Fruit fly (Drosophila melanogaster) whole organism, embryonic: Measurements from ENCODE around the gene CG18428.

ENCODE experiments used
- Adf1 ChIP-seq: fragments of 200-800 bp; sonication (Bioruptor generic); IDR thresholded peaks from 2 replicates; pipeline ENCODE4 v1.3.6; 2022; ENCODE audit warnings: missing biosample characterization, missing genetic modification characterization
- Awh ChIP-seq: fragments of 200-800 bp; sonication (Bioruptor generic); IDR thresholded peaks from 2 replicates; pipeline ENCODE4, ENCODE4 v1.3.6; 2022; ENCODE audit warnings: missing biosample characterization, missing genetic modification characterization
- CG10431 ChIP-seq: fragments of 200-800 bp; sonication (Bioruptor generic); optimal IDR thresholded peaks from 3 replicates; lab custom pipeline; 2018; ENCODE audit warnings: missing biosample characterization, mild to moderate bottlenecking, missing genetic modification characterization
- CG11504 ChIP-seq: fragments of 200-800 bp; sonication (Bioruptor generic); optimal IDR thresholded peaks from 3 replicates; lab custom pipeline; 2019; ENCODE audit warnings: missing biosample characterization, mild to moderate bottlenecking, missing genetic modification characterization, moderate library complexity
- CG12071 ChIP-seq: fragments of 200-800 bp; sonication (Bioruptor generic); optimal IDR thresholded peaks from 3 replicates; lab custom pipeline; 2018; ENCODE audit warnings: missing biosample characterization, mild to moderate bottlenecking, missing genetic modification characterization
- CG12659 ChIP-seq: fragments of 200-800 bp; sonication (Bioruptor generic); optimal IDR thresholded peaks from 3 replicates; lab custom pipeline; 2017; ENCODE audit warnings: mild to moderate bottlenecking, missing biosample characterization, missing genetic modification reagents, missing genetic modification characterization
- CG13624 ChIP-seq: fragments of 200-800 bp; sonication (Bioruptor generic); optimal IDR thresholded peaks from 2 replicates; lab custom pipeline; 2016; ENCODE audit warnings: missing biosample characterization, missing genetic modification characterization
- CG15514 ChIP-seq: fragments of 200-800 bp; sonication (Bioruptor generic); optimal IDR thresholded peaks from 3 replicates; lab custom pipeline; 2017; ENCODE audit warnings: missing biosample characterization, missing genetic modification characterization, mild to moderate bottlenecking, moderate library complexity, missing genetic modification reagents
- CG17361 ChIP-seq: fragments of 200-800 bp; sonication (Bioruptor generic); IDR thresholded peaks from 3 replicates; pipeline ENCODE4 v1.3.6; 2022; ENCODE audit warnings: missing biosample characterization, missing genetic modification characterization
- CG17802 ChIP-seq: fragments of 200-800 bp; sonication (Bioruptor generic); optimal IDR thresholded peaks from 2 replicates; lab custom pipeline; 2018; ENCODE audit warnings: missing biosample characterization, mild to moderate bottlenecking, missing genetic modification characterization, moderate library complexity
- CG2120 ChIP-seq: fragments of 200-800 bp; sonication (Bioruptor generic); optimal IDR thresholded peaks from 3 replicates; lab custom pipeline; 2016; ENCODE audit warnings: missing biosample characterization, missing genetic modification characterization
- CG30020 ChIP-seq: fragments of 200-800 bp; optimal IDR thresholded peaks from 2 replicates; lab custom pipeline; 2019; ENCODE audit warnings: missing biosample characterization, mild to moderate bottlenecking, missing genetic modification characterization, moderate library complexity
- CG3163 ChIP-seq: fragments of 200-800 bp; sonication (Bioruptor generic); optimal IDR thresholded peaks from 3 replicates; lab custom pipeline; 2016; ENCODE audit warnings: missing biosample characterization, missing genetic modification characterization
- CG33213 ChIP-seq: fragments of 200-800 bp; sonication (Bioruptor generic); optimal IDR thresholded peaks from 3 replicates; lab custom pipeline; 2016; ENCODE audit warnings: missing biosample characterization, missing genetic modification characterization
- CG4328 ChIP-seq: fragments of 200-800 bp; sonication (Bioruptor generic); optimal IDR thresholded peaks from 3 replicates; lab custom pipeline; 2017; ENCODE audit warnings: missing biosample characterization, missing genetic modification reagents, missing genetic modification characterization
- CG4360 ChIP-seq: fragments of 200-800 bp; sonication (Bioruptor generic); IDR thresholded peaks from 2 replicates; pipeline ENCODE4 v1.3.6; 2022; ENCODE audit warnings: missing biosample characterization, missing genetic modification characterization
- CG5953 ChIP-seq: fragments of 200-800 bp; sonication (Bioruptor generic); IDR thresholded peaks from 2 replicates; pipeline ENCODE4 v1.3.6; 2022; ENCODE audit warnings: missing biosample characterization, missing genetic modification characterization
- CG6683 ChIP-seq: fragments of 200-800 bp; sonication (Bioruptor generic); optimal IDR thresholded peaks from 2 replicates; lab custom pipeline; 2017; ENCODE audit warnings: missing biosample characterization, mild to moderate bottlenecking, missing genetic modification characterization, missing genetic modification reagents
- CG7271 ChIP-seq: fragments of 200-800 bp; sonication (Bioruptor generic); optimal IDR thresholded peaks from 2 replicates; lab custom pipeline; 2018; ENCODE audit warnings: missing biosample characterization, mild to moderate bottlenecking, missing genetic modification characterization, moderate library complexity
- CG7556 ChIP-seq: fragments of 200-800 bp; sonication (Bioruptor generic); optimal IDR thresholded peaks from 2 replicates; lab custom pipeline; 2017; ENCODE audit warnings: missing biosample characterization, mild to moderate bottlenecking, missing genetic modification characterization
- CG9932 ChIP-seq: fragments of 200-800 bp; sonication (Bioruptor generic); IDR thresholded peaks from 2 replicates; pipeline ENCODE4 v1.3.6; 2022; ENCODE audit warnings: missing biosample characterization, missing genetic modification characterization
- Fer1 ChIP-seq: fragments of 200-800 bp; sonication (Bioruptor generic); optimal IDR thresholded peaks from 2 replicates; lab custom pipeline; 2017; ENCODE audit warnings: missing biosample characterization, mild to moderate bottlenecking, missing genetic modification characterization
- H15 ChIP-seq: fragments of 200-800 bp; sonication (Bioruptor generic); IDR thresholded peaks from 3 replicates; pipeline ENCODE4 v1.3.6; 2022; ENCODE audit warnings: missing biosample characterization, missing genetic modification characterization
- HLHmδ ChIP-seq: fragments of 200-800 bp; sonication (Bioruptor generic); optimal IDR thresholded peaks from 2 replicates; lab custom pipeline; 2018; ENCODE audit warnings: missing biosample characterization, mild to moderate bottlenecking, missing genetic modification characterization, moderate library complexity
- Hey ChIP-seq: fragments of 200-800 bp; sonication (Bioruptor generic); optimal IDR thresholded peaks from 3 replicates; lab custom pipeline; 2018; ENCODE audit warnings: missing biosample characterization, mild to moderate bottlenecking, missing genetic modification characterization
- Lim3 ChIP-seq: fragments of 200-800 bp; sonication (Bioruptor generic); IDR thresholded peaks from 2 replicates; pipeline ENCODE4 v1.3.6; 2022; ENCODE audit warnings: missing biosample characterization, missing genetic modification characterization
- MESR4 ChIP-seq: fragments of 200-800 bp; sonication (Bioruptor generic); optimal IDR thresholded peaks from 2 replicates; lab custom pipeline; 2018; ENCODE audit warnings: missing biosample characterization, mild to moderate bottlenecking, missing genetic modification characterization, moderate library complexity
- Max ChIP-seq: fragments of 200-800 bp; sonication (Bioruptor generic); optimal IDR thresholded peaks from 2 replicates; lab custom pipeline; 2016; ENCODE audit warnings: missing biosample characterization, mild to moderate bottlenecking, missing genetic modification characterization
- Med ChIP-seq: fragments of 200-800 bp; sonication (Bioruptor generic); peaks from one replicate; lab custom pipeline; 2016; ENCODE audit warnings: missing biosample characterization, missing genetic modification characterization, mild to moderate bottlenecking, inconsistent platforms, moderate library complexity
- Nf-YC ChIP-seq: fragments of 200-800 bp; optimal IDR thresholded peaks from 3 replicates; lab custom pipeline; 2019; ENCODE audit warnings: missing biosample characterization, mild to moderate bottlenecking, missing genetic modification characterization, moderate library complexity
- Oaz ChIP-seq: fragments of 200-800 bp; sonication (Bioruptor generic); IDR thresholded peaks from 2 replicates; pipeline ENCODE4 v1.3.6; 2022; ENCODE audit warnings: missing biosample characterization, missing genetic modification characterization
- Sin3A ChIP-seq: fragments of >200 bp; optimal IDR thresholded peaks from 2 replicates; lab custom pipeline; 2018
- ato ChIP-seq: fragments of 200-800 bp; sonication (Bioruptor generic); IDR thresholded peaks from 2 replicates; pipeline ENCODE4 v1.3.6; 2022; ENCODE audit warnings: missing biosample characterization, missing genetic modification characterization; ENCODE audit not compliant: partially characterized antibody
- bab2 ChIP-seq: fragments of 200-800 bp; sonication (Bioruptor generic); optimal IDR thresholded peaks from 2 replicates; lab custom pipeline; 2016; ENCODE audit warnings: missing biosample characterization, missing genetic modification characterization
- cg ChIP-seq: fragments of 200-800 bp; sonication (Bioruptor generic); optimal IDR thresholded peaks from 3 replicates; lab custom pipeline; 2019; ENCODE audit warnings: missing biosample characterization, mild to moderate bottlenecking, missing genetic modification characterization, moderate library complexity
- ems ChIP-seq: fragments of 200-800 bp; sonication (Bioruptor generic); optimal IDR thresholded peaks from 3 replicates; lab custom pipeline; 2016; ENCODE audit warnings: missing biosample characterization, missing genetic modification characterization
- gem ChIP-seq: fragments of 200-800 bp; sonication (Bioruptor generic); optimal IDR thresholded peaks from 2 replicates; lab custom pipeline; 2019; ENCODE audit warnings: missing biosample characterization, mild to moderate bottlenecking, missing genetic modification characterization, moderate library complexity
- gsb ChIP-seq: fragments of 200-800 bp; sonication (Bioruptor generic); IDR thresholded peaks from 2 replicates; pipeline ENCODE4 v1.3.6; 2022; ENCODE audit warnings: missing biosample characterization, missing genetic modification characterization
- gt ChIP-seq: fragments of 200-800 bp; sonication (Bioruptor generic); IDR thresholded peaks from 2 replicates; pipeline ENCODE4 v1.3.6; 2022; ENCODE audit warnings: missing biosample characterization, missing genetic modification characterization
- hb ChIP-seq: fragments of 200-800 bp; sonication (Bioruptor generic); IDR thresholded peaks from 3 replicates; pipeline ENCODE4 v1.3.6; 2022; ENCODE audit warnings: missing biosample characterization, missing genetic modification characterization; ENCODE audit not compliant: partially characterized antibody
- hkb ChIP-seq, 2 experiments: fragments of 200-800 bp in 1 of 2; fragments of >200 bp in 1 of 2; sonication (Bioruptor generic) in 1 of 2; IDR thresholded peaks in 1 of 2; optimal IDR thresholded peaks in 1 of 2; 2 replicates each; pipeline versions ENCODE4 v1.3.6 to Lab custom; 2017 to 2022; ENCODE audit warnings: missing biosample characterization in 1 of 2, missing genetic modification characterization in 1 of 2
- jigr1 ChIP-seq: fragments of 200-800 bp; sonication (Bioruptor generic); IDR thresholded peaks from 3 replicates; pipeline ENCODE4 v1.3.6; 2022; ENCODE audit warnings: missing biosample characterization, missing genetic modification characterization
- klu ChIP-seq: fragments of 200-800 bp; sonication (Bioruptor generic); IDR thresholded peaks from 2 replicates; pipeline ENCODE4 v1.3.6; 2022; ENCODE audit warnings: missing biosample characterization, missing genetic modification characterization
- luna ChIP-seq: fragments of 200-800 bp; sonication (Bioruptor generic); optimal IDR thresholded peaks from 2 replicates; lab custom pipeline; 2016; ENCODE audit warnings: missing biosample characterization, missing genetic modification characterization
- nerfin-1 ChIP-seq: fragments of 200-800 bp; sonication (Bioruptor generic); optimal IDR thresholded peaks from 3 replicates; lab custom pipeline; 2019; ENCODE audit warnings: missing biosample characterization, mild to moderate bottlenecking, missing genetic modification characterization, moderate library complexity
- odd ChIP-seq: fragments of 200-800 bp; sonication (Bioruptor generic); optimal IDR thresholded peaks from 2 replicates; lab custom pipeline; 2017; ENCODE audit warnings: missing biosample characterization, mild to moderate bottlenecking, missing genetic modification characterization
- slou ChIP-seq: fragments of 200-800 bp; sonication (Bioruptor generic); optimal IDR thresholded peaks from 3 replicates; lab custom pipeline; 2016; ENCODE audit warnings: missing biosample characterization, missing genetic modification characterization
- tup ChIP-seq: fragments of 200-800 bp; sonication (Bioruptor generic); optimal IDR thresholded peaks from 2 replicates; lab custom pipeline; 2016; ENCODE audit warnings: missing biosample characterization, mild to moderate bottlenecking, missing genetic modification characterization, moderate library complexity
- vvl ChIP-seq: fragments of 200-800 bp; sonication (Bioruptor generic); IDR thresholded peaks from 2 replicates; pipeline ENCODE4 v1.3.6; 2022; ENCODE audit warnings: missing biosample characterization, missing genetic modification characterization

Gene CG18428

DNA sequence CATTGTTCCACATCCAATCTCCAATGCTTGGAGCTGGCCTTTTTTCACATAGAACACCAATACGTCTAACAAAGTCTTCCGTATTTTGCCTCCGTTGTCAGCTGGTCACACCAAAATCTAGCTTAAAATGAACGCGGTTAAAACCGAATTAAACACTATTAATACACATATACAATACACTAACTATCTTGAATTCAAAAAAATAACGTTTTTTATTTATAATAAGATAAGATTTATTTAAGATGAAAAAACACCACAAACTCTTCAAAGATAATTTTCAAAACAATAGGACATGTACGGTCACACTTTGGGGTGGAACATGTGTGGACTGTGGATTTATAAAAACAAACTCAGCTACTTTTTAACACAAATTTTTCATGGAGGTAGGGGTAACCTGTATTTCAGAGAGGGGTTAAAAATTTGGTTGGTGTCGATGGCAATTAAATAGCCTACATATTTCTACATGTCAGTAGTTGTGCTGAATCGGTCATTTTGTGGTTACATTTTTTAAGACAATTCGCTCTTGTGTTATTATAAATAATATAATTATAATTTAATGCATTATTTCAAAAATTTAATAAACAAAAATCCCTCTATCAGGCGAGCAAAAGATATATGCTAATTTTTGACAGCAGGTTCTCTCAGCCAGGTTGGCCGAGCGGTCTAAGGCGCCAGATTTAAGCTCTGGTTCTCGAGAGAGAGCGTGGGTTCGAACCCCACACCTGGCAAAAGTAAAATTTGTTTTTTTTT, 3.4 kb downstream of the CG18428 start, which contains the start of gene CG13605 (continued):
- TF ChIP-seq Hey (tag; lab: Kevin White, UChicago) (no peak), MESR4 (peak; percentile 18), cg (no peak), CG12071 (GFP tag; lab: Kevin White, UChicago) (peak; percentile 70), CG17802 (tag; lab: Kevin White, UChicago) (no peak), CG6683 (GFP tag; lab: Kevin White, UChicago) (peak; percentile 59), CG3163 (GFP tag; lab: Kevin White, UChicago) (peak; percentile 37), H15 (GFP tag; lab: Robert Waterston, UW) (no peak), CG4360 (GFP tag; lab: Robert Waterston, UW) (no peak), CG10431 (GFP tag; lab: Kevin White, UChicago) (peak; percentile 46), Awh (GFP tag; lab: Robert Waterston, UW) (peak; percentile 37; the same call in 1 of the 2 replicates), CG13624 (peak; percentile 55), gt (GFP tag; lab: Robert Waterston, UW) (no peak), CG11504 (tag; lab: Kevin White, UChicago) (peak; percentile 81), CG7556 (GFP tag; lab: Kevin White, UChicago) (peak; percentile 75), gem (tag; lab: Kevin White, UChicago) (peak; percentile 86), Adf1 (0 out of 2 replicates have a peak, but pooled peaks have one; percentile 34), Fer1 (GFP tag; lab: Kevin White, UChicago) (peak; percentile 89), Nf-YC (peak; percentile 55), Oaz (GFP tag; lab: Robert Waterston, UW) (no peak), CG7271 (tag; lab: Kevin White, UChicago) (no peak), CG9932 (peak; percentile 81), ems (GFP tag; lab: Kevin White, UChicago) (peak; percentile 32), tup (GFP tag; lab: Kevin White, UChicago) (no peak), odd (GFP tag; lab: Kevin White, UChicago) (peak; percentile 72), HLHmδ (GFP tag; lab: Kevin White, UChicago) (no peak), gsb (GFP tag; lab: Robert Waterston, UW) (peak; percentile 53), jigr1 (GFP tag; lab: Robert Waterston, UW) (no peak), nerfin-1 (tag; lab: Kevin White, UChicago) (peak; percentile 68), luna (GFP tag; lab: Kevin White, UChicago) (no peak), slou (GFP tag; lab: Kevin White, UChicago) (peak; percentile 64), CG12659 (GFP tag; lab: Kevin White, UChicago) (peak; percentile 89), hb (GFP tag; lab: Robert Waterston, UW) (no peak), CG2120 (GFP tag; lab: Kevin White, UChicago) (peak; percentile 84), Max (peak; percentile 34), klu (peak; percentile 46; the same call in 1 of the 2 replicates), ato (GFP tag; lab: Robert Waterston, UW) (no peak), Med (GFP tag; lab: Kevin White, UChicago) (peak; percentile 94), CG15514 (GFP tag; lab: Kevin White, UChicago) (peak; percentile 80), Lim3 (no peak), CG17361 (peak; percentile 66; the same call in 1 of the 3 replicates), CG5953 (no peak), bab2 (GFP tag; lab: Kevin White, UChicago) (peak; percentile 63), hkb (optimal IDR thresholded peaks at IDR 0.05; lab: Kevin White, UChicago) (no peak), hkb (GFP tag; IDR thresholded peaks at IDR 0.05; lab: Robert Waterston, UW) (peak; percentile 81), Sin3A (lab: Kevin White, UChicago) (peak; percentile 34), CG4328 (GFP tag; lab: Kevin White, UChicago) (peak; percentile 58), vvl (GFP tag; lab: Robert Waterston, UW) (peak; percentile 91), CG33213 (GFP tag; lab: Kevin White, UChicago) (peak; percentile 2), CG30020 (tag; lab: Kevin White, UChicago) (peak; percentile 48)
